Worm (Caenorhabditis elegans) whole organism, L1 larva: ENCODE results near the gene M03C11.6.

Experiments
- C16A3.4 ChIP-seq: fragments of 150-350 bp; optimal IDR thresholded peaks from 2 replicates; lab custom pipeline; 2014; ENCODE audit warnings: missing biosample characterization, missing genetic modification characterization
- Y116A8C.19 ChIP-seq: sonication (generic microtip); optimal IDR thresholded peaks from 2 replicates; lab custom pipeline; 2016; ENCODE audit warnings: missing compliant biosample characterization, missing genetic modification characterization, borderline replicate concordance
- ceh-63 ChIP-seq: fragments of 200-800 bp; sonication (Bioruptor generic); optimal IDR thresholded peaks from 2 replicates; lab custom pipeline; 2018; ENCODE audit warnings: mild to moderate bottlenecking, missing genetic modification characterization, missing compliant biosample characterization
- ceh-8 ChIP-seq: fragments of 200-800 bp; sonication (Bioruptor generic); optimal IDR thresholded peaks from 2 replicates; lab custom pipeline; 2018; ENCODE audit warnings: mild to moderate bottlenecking, missing genetic modification characterization, moderate library complexity, missing compliant biosample characterization
- ceh-82 ChIP-seq, 3 experiments: fragments of 150-350 bp in 1 of 3; sonication (generic microtip) in 2 of 3; optimal IDR thresholded peaks; 2 replicates each; lab custom pipeline; 2014 to 2017; ENCODE audit warnings: missing biosample characterization in 3 of 3, missing genetic modification characterization in 3 of 3
- ceh-90 ChIP-seq: sonication (generic microtip); optimal IDR thresholded peaks from 2 replicates; lab custom pipeline; 2016; ENCODE audit warnings: missing genetic modification characterization, missing compliant biosample characterization
- dsc-1 ChIP-seq: sonication (generic microtip); optimal IDR thresholded peaks from 2 replicates; lab custom pipeline; 2016; ENCODE audit warnings: mild to moderate bottlenecking, missing genetic modification characterization, missing compliant biosample characterization
- efl-1 ChIP-seq, 4 experiments: fragments of 150-350 bp; optimal IDR thresholded peaks in 3 of 4; peaks in 1 of 4; 1 replicate in 1 of 4; 2 replicates in 3 of 4; lab custom pipeline; 2014; ENCODE audit warnings: missing biosample characterization in 2 of 4, missing genetic modification characterization in 2 of 4, missing genetic modification reagents in 2 of 4
- efl-3 ChIP-seq: fragments of 200-800 bp; sonication (Bioruptor generic); optimal IDR thresholded peaks from 2 replicates; lab custom pipeline; 2018; ENCODE audit warnings: mild to moderate bottlenecking, missing genetic modification characterization, missing compliant biosample characterization
- elt-3 ChIP-seq, 6 experiments: fragments of 150-350 bp in 1 of 6; sonication (generic microtip); optimal IDR thresholded peaks; 2 replicates each; lab custom pipeline; 2017 to 2018; ENCODE audit warnings: missing biosample characterization in 6 of 6, missing genetic modification characterization in 6 of 6, inconsistent platforms in 1 of 6
- ets-5 ChIP-seq: fragments of 200-800 bp; sonication (Bioruptor generic); IDR thresholded peaks from 2 replicates; pipeline ENCODE4 v1.3.6; 2022; ENCODE audit warnings: missing genetic modification characterization, missing compliant biosample characterization
- fkh-4 ChIP-seq: sonication (generic microtip); optimal IDR thresholded peaks from 2 replicates; lab custom pipeline; 2016; ENCODE audit warnings: missing compliant biosample characterization, missing genetic modification characterization, borderline replicate concordance
- fos-1 ChIP-seq: fragments of 150-350 bp; optimal IDR thresholded peaks from 2 replicates; lab custom pipeline; 2014; ENCODE audit warnings: missing biosample characterization, missing genetic modification characterization
- grh-1 ChIP-seq: fragments of 200-800 bp; sonication (Bioruptor generic); IDR thresholded peaks from 2 replicates; pipeline ENCODE4 v1.3.6; 2022; ENCODE audit warnings: missing genetic modification reagents, missing genetic modification characterization, missing compliant biosample characterization
- hlh-4 ChIP-seq: sonication (generic microtip); optimal IDR thresholded peaks from 2 replicates; lab custom pipeline; 2016; ENCODE audit warnings: mild to moderate bottlenecking, missing genetic modification characterization, missing compliant biosample characterization
- jun-1 ChIP-seq: fragments of 150-350 bp; optimal IDR thresholded peaks from 2 replicates; lab custom pipeline; 2014; ENCODE audit warnings: missing biosample characterization, missing genetic modification reagents, missing genetic modification characterization
- lin-13 ChIP-seq: fragments of 150-350 bp; optimal IDR thresholded peaks from 2 replicates; lab custom pipeline; 2014; ENCODE audit warnings: missing biosample characterization, missing genetic modification reagents, missing genetic modification characterization
- lin-15B ChIP-seq: fragments of 150-350 bp; sonication (generic microtip); optimal IDR thresholded peaks from 3 replicates; lab custom pipeline; 2014; ENCODE audit warnings: missing biosample characterization, missing genetic modification characterization
- lin-39 ChIP-seq: fragments of 150-350 bp; optimal IDR thresholded peaks from 2 replicates; lab custom pipeline; 2014; ENCODE audit warnings: missing biosample characterization, missing genetic modification reagents, missing genetic modification characterization
- nhr-11 ChIP-seq: fragments of 150-350 bp; optimal IDR thresholded peaks from 2 replicates; lab custom pipeline; 2014; ENCODE audit warnings: missing biosample characterization, missing genetic modification characterization
- nhr-12 ChIP-seq: sonication (generic microtip); optimal IDR thresholded peaks from 2 replicates; lab custom pipeline; 2017; ENCODE audit warnings: missing biosample characterization, missing genetic modification characterization
- nhr-20 ChIP-seq: sonication (generic microtip); optimal IDR thresholded peaks from 2 replicates; lab custom pipeline; 2016; ENCODE audit warnings: mild to moderate bottlenecking, missing genetic modification characterization, missing compliant biosample characterization
- nhr-28 ChIP-seq: fragments of 150-350 bp; optimal IDR thresholded peaks from 2 replicates; lab custom pipeline; 2014; ENCODE audit warnings: missing biosample characterization, missing genetic modification characterization
- nhr-47 ChIP-seq: sonication (generic microtip); optimal IDR thresholded peaks from 2 replicates; lab custom pipeline; 2016; ENCODE audit warnings: mild to moderate bottlenecking, missing genetic modification characterization, moderate library complexity, missing compliant biosample characterization
- nhr-71 ChIP-seq: sonication (generic microtip); optimal IDR thresholded peaks from 2 replicates; lab custom pipeline; 2016; ENCODE audit warnings: mild to moderate bottlenecking, missing genetic modification characterization, moderate library complexity, missing compliant biosample characterization
- nhr-76 ChIP-seq: sonication (generic microtip); optimal IDR thresholded peaks from 2 replicates; lab custom pipeline; 2017; ENCODE audit warnings: missing biosample characterization, missing genetic modification characterization
- nhr-84 ChIP-seq: sonication (generic microtip); optimal IDR thresholded peaks from 2 replicates; lab custom pipeline; 2017; ENCODE audit warnings: missing biosample characterization, missing genetic modification characterization
- pag-3 ChIP-seq: sonication (generic microtip); optimal IDR thresholded peaks from 2 replicates; lab custom pipeline; 2017; ENCODE audit warnings: missing genetic modification characterization, mild to moderate bottlenecking, missing compliant biosample characterization, antibody characterized with exemption, borderline replicate concordance; ENCODE audit not compliant: insufficient read depth
- rnt-1 ChIP-seq: sonication (generic microtip); optimal IDR thresholded peaks from 2 replicates; lab custom pipeline; 2016; ENCODE audit warnings: mild to moderate bottlenecking, missing genetic modification characterization, moderate library complexity, missing compliant biosample characterization
- snu-23 ChIP-seq: sonication (generic microtip); optimal IDR thresholded peaks from 2 replicates; lab custom pipeline; 2016; ENCODE audit warnings: missing genetic modification characterization, missing compliant biosample characterization
- sup-37 ChIP-seq: fragments of 200-800 bp; sonication (Bioruptor generic); optimal IDR thresholded peaks from 2 replicates; lab custom pipeline; 2018; ENCODE audit warnings: mild to moderate bottlenecking, missing genetic modification characterization, missing compliant biosample characterization
- swsn-7 ChIP-seq: sonication (generic microtip); optimal IDR thresholded peaks from 2 replicates; lab custom pipeline; 2016; ENCODE audit warnings: missing genetic modification characterization, missing compliant biosample characterization
- tlp-1 ChIP-seq: fragments of 150-350 bp; optimal IDR thresholded peaks from 2 replicates; lab custom pipeline; 2014; ENCODE audit warnings: missing biosample characterization, missing genetic modification characterization
- unc-130 ChIP-seq: fragments of 150-350 bp; optimal IDR thresholded peaks from 2 replicates; lab custom pipeline; 2017; ENCODE audit warnings: missing biosample characterization, missing genetic modification characterization, inconsistent platforms
- xbp-1 ChIP-seq: sonication (generic microtip); optimal IDR thresholded peaks from 2 replicates; lab custom pipeline; 2016; ENCODE audit warnings: missing genetic modification characterization, missing compliant biosample characterization
- zip-4 ChIP-seq: fragments of 200-800 bp; sonication (Bioruptor generic); optimal IDR thresholded peaks from 2 replicates; lab custom pipeline; 2018; ENCODE audit warnings: mild to moderate bottlenecking, missing genetic modification characterization, moderate library complexity, missing compliant biosample characterization
- ztf-11 ChIP-seq, 2 experiments: sonication (generic microtip); optimal IDR thresholded peaks; 2 replicates each; lab custom pipeline; 2016 to 2017; ENCODE audit warnings: missing genetic modification characterization in 2 of 2, missing biosample characterization in 1 of 2, missing compliant biosample characterization in 1 of 2

M03C11.6 gene

DNA sequence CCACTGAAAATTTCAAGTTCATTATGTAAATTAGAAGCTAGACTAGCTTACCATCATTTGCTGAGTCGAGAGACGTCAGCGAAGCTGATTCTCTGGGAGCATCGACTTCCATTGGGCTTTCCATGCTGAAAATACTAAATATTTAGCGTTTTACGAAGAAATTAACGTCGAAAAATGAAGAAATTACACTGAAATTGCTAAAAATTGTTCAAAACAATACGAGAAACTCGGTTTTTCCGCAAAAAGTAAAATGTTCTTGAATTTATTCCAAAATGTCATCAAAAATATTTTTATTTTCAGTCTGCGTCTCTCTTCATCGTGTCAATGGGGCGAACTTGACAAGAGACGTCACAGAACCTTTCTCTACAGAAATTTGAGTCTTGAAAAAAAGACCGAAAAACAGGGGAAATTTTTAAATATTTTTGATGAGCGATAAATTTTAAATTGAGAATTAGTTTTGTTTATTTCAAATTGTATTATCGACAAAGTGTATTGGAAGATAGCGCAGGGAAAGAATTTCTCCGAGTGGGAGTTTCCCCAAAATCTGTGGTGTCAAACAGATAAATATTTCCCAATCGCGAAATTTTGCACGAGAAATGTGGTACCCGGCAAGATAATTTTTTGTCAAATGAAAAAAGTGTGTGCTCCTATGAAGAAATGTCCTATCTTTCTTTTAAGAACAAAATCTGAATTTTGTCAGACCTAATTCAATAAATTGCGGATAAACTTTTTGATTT, 36.8 kb upstream of the M03C11.6 start, which contains the start of gene ecps-1 (continued):
- TF ChIP-seq lin-39 (tag; lab: Kevin White, UChicago), result peak; percentile 83
- TF ChIP-seq ceh-8, result peak; percentile 76
- peak; percentile 83 for TF ChIP-seq lin-13 (GFP tag; lab: Kevin White, UChicago)
- peak; percentile 88 to 92 for TF ChIP-seq efl-1 (optimal IDR thresholded peaks at IDR 0.05; lab: Kevin White, UChicago)
- TF ChIP-seq efl-1 (GFP tag; optimal IDR thresholded peaks at IDR 0.05 in 1 of 2; lab: Kevin White, UChicago), result peak; percentile 78 to 98
- peak; percentile 94 for TF ChIP-seq snu-23
- no peak for TF ChIP-seq nhr-76
- TF ChIP-seq nhr-20, result peak; percentile 92
- TF ChIP-seq unc-130 (tag; lab: Kevin White, UChicago), result peak; percentile 0
- peak; percentile 96 for TF ChIP-seq nhr-71 (tag; lab: Kevin White, UChicago)
- no peak for TF ChIP-seq nhr-28
- peak; percentile 81 for TF ChIP-seq jun-1 (tag; lab: Kevin White, UChicago)
- peak; percentile 91 for TF ChIP-seq ceh-63 (GFP tag; lab: Kevin White, UChicago)
- peak; percentile 61; the same call in 1 of the 2 replicates for TF ChIP-seq grh-1 (GFP tag; lab: Robert Waterston, UW)
- no peak for TF ChIP-seq nhr-12
- TF ChIP-seq ceh-90 (tag; lab: Kevin White, UChicago), result peak; percentile 77
- TF ChIP-seq sup-37, result peak; percentile 50
- TF ChIP-seq nhr-47, result peak; percentile 94
- TF ChIP-seq nhr-11 (tag; lab: Kevin White, UChicago), result peak; percentile 66
- peak; percentile 70 for TF ChIP-seq zip-4
- no peak for TF ChIP-seq pag-3 (tag; lab: Kevin White, UChicago)
- peak; percentile 93 for TF ChIP-seq lin-15B (tag; lab: Kevin White, UChicago)
- TF ChIP-seq hlh-4 (tag; lab: Kevin White, UChicago), result no peak
- TF ChIP-seq nhr-84 (tag; lab: Kevin White, UChicago), result no peak
- TF ChIP-seq C16A3.4, result peak; percentile 98
- TF ChIP-seq ztf-11 (tag; optimal IDR thresholded peaks at IDR 0.05; lab: Kevin White, UChicago), result peak in 1 of 2 experiments; percentile 95
- peak; percentile 92 for TF ChIP-seq xbp-1 (tag; lab: Kevin White, UChicago)
- peak; percentile 98 for TF ChIP-seq rnt-1 (tag; lab: Kevin White, UChicago)
- TF ChIP-seq ets-5, result no peak
- peak; percentile 88 for TF ChIP-seq fos-1
- peak in 2 of 6 experiments; percentile 72 to 93 for TF ChIP-seq elt-3 (tag; optimal IDR thresholded peaks at IDR 0.05; lab: Kevin White, UChicago)
- peak; percentile 80 to 92 (median 90) for TF ChIP-seq ceh-82 (tag; optimal IDR thresholded peaks at IDR 0.05; lab: Kevin White, UChicago)
- peak; percentile 91 for TF ChIP-seq swsn-7 (tag; lab: Kevin White, UChicago)
- TF ChIP-seq, all 84 proteins: peak for 63

DNA sequence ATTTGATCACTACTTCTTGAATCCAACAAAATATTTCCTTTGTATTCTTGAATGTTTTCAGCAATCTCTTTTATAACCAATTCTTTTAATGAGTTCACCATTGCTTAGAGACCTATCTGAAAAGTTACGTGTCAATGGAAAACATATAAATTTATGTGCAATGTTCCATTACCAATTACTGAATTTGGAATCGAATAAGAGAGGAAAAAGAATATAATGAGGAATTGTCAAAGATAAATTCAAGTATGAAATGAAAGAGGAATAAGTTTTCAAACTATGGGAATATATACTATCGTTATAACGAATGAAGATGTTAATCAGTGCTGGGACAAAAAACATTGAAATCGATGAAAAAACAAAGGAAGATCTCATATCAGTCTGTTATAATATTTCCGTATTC, 27.2 kb upstream of the M03C11.6 start, which contains the start of gene H04D03.4:
Gene H04D03.4, minus strand, starts transcription at position 101 of the 400 bp plus-strand sequence.
- TF ChIP-seq sup-37 (no peak), tlp-1 (tag; lab: Kevin White, UChicago) (no peak), dsc-1 (tag; lab: Kevin White, UChicago) (no peak), efl-3 (GFP tag; lab: Kevin White, UChicago) (no peak)

DNA sequence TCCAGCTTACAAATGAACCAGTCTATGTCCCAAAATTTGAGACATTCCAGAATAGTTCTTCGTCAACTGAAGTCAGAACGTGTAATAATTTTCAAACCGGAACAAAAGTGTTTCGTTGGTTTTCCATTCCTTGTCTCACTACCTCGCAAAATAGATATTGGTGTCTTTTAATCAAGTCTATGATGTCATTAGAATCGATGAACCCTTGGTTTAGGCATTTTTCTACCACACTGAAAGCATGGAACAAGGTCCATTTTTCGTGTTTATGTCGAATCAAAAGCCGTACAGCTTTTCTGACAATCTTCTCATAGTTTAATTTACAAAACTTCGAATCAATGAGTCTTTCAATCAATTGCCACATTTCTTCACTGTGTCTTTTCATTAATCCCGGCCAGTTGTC, 22.9 kb upstream of the M03C11.6 start, which contains the start of gene H04D03.7:
Gene H04D03.7, minus strand, starts transcription at position 101 of the 400 bp plus-strand sequence.
- TF ChIP-seq Y116A8C.19, result no peak
- TF ChIP-seq fkh-4, result no peak
- TF ChIP-seq ceh-82 (tag; optimal IDR thresholded peaks at IDR 0.05; lab: Kevin White, UChicago), result no peak
- no peak for TF ChIP-seq nhr-28
- no peak for TF ChIP-seq nhr-76
